Worm (Caenorhabditis elegans): ENCODE measurements around the gene ppm-1.H.
A peak's percentile ranks its signal among the peaks of the same experiment; 100 is the strongest.

The ppm-1.H gene

ce11 chrIV:12268272-12269045 lies at the start of gene ppm-1.H, which contains the start of gene rpl-34:
Gene ppm-1.H, minus strand, starts transcription at chrIV:12268322.
Gene rpl-34, plus strand, starts transcription at chrIV:12268995.
- no peak for TF ChIP-seq mab-5 (tag; optimal IDR thresholded peaks at IDR 0.05)
- no peak for TF ChIP-seq tbx-8 (GFP tag; optimal IDR thresholded peaks at IDR 0.05)
- TF ChIP-seq ces-1 (GFP tag; optimal IDR thresholded peaks at IDR 0.05), result peak; percentile 73
- peak; percentile 61 for TF ChIP-seq lin-13 (tag; optimal IDR thresholded peaks at IDR 0.05)
- TF ChIP-seq mep-1 (tag; optimal IDR thresholded peaks at IDR 0.05), result peak; percentile 71
- no peak for TF ChIP-seq ceh-83 (GFP tag; optimal IDR thresholded peaks at IDR 0.05)
- TF ChIP-seq pha-4 (tag; optimal IDR thresholded peaks at IDR 0.05), result peak; percentile 40
- TF ChIP-seq ham-2 (GFP tag; optimal IDR thresholded peaks at IDR 0.05), result peak; percentile 65
- peak; percentile 52 for TF ChIP-seq ceh-43 (GFP tag; optimal IDR thresholded peaks at IDR 0.05)
- TF ChIP-seq ceh-39 (tag; optimal IDR thresholded peaks at IDR 0.05), result peak; percentile 45
- TF ChIP-seq hlh-1 (tag; optimal IDR thresholded peaks at IDR 0.05), result peak; percentile 92
- no peak for TF ChIP-seq sptf-1 (tag; optimal IDR thresholded peaks at IDR 0.05)
- peak; percentile 37 for TF ChIP-seq unc-62 (GFP tag; optimal IDR thresholded peaks at IDR 0.05)
- no peak for TF ChIP-seq flh-1 (GFP tag; optimal IDR thresholded peaks at IDR 0.05)
- no peak for TF ChIP-seq cnd-1 (tag; optimal IDR thresholded peaks at IDR 0.05)
- no peak for TF ChIP-seq snpc-4 (tag; optimal IDR thresholded peaks at IDR 0.05)
- TF ChIP-seq lsy-2 (tag; optimal IDR thresholded peaks at IDR 0.05), result peak; percentile 96
- no peak for TF ChIP-seq nhr-2 (tag; optimal IDR thresholded peaks at IDR 0.05)
- no peak for TF ChIP-seq nhr-76 (tag; optimal IDR thresholded peaks at IDR 0.05)
- no peak for TF ChIP-seq mls-2 (tag; optimal IDR thresholded peaks at IDR 0.05)
- peak; percentile 58 for TF ChIP-seq nhr-237 (tag; optimal IDR thresholded peaks at IDR 0.05)
- TF ChIP-seq M03D4.4 (tag; optimal IDR thresholded peaks at IDR 0.05), result no peak
- TF ChIP-seq nhr-28 (tag; optimal IDR thresholded peaks at IDR 0.05), result no peak
- no peak for TF ChIP-seq unc-39 (tag; optimal IDR thresholded peaks at IDR 0.05)
- no peak for TF ChIP-seq nhr-12 (tag; optimal IDR thresholded peaks at IDR 0.05)
- peak; percentile 73 for TF ChIP-seq unc-120 (tag; optimal IDR thresholded peaks at IDR 0.05; ENCODE audit: poor library complexity, severe bottlenecking)

- TF ChIP-seq sptf-1 (tag; optimal IDR thresholded peaks at IDR 0.05), result no peak
- no peak for TF ChIP-seq blmp-1 (tag; optimal IDR thresholded peaks at IDR 0.05)
- no peak for TF ChIP-seq tbx-8 (GFP tag; optimal IDR thresholded peaks at IDR 0.05)
- no peak for TF ChIP-seq flh-1 (GFP tag; optimal IDR thresholded peaks at IDR 0.05)
- no peak for TF ChIP-seq ham-2 (GFP tag; optimal IDR thresholded peaks at IDR 0.05)
- no peak for TF ChIP-seq nhr-237 (tag; optimal IDR thresholded peaks at IDR 0.05)
- no peak for TF ChIP-seq lsy-2 (tag; optimal IDR thresholded peaks at IDR 0.05)
Observed at ce11 chrIV:12311597-12311996, 43.5 kb upstream of the ppm-1.H start, which contains the start of gene oac-58. Gene oac-58, minus strand, starts transcription at chrIV:12311697.

- TF ChIP-seq lin-32 (GFP tag; optimal IDR thresholded peaks at IDR 0.05) (no peak), zip-8 (tag; optimal IDR thresholded peaks at IDR 0.05) (no peak), ztf-11 (tag; optimal IDR thresholded peaks at IDR 0.05) (no peak), sptf-1 (tag; optimal IDR thresholded peaks at IDR 0.05) (no peak), ces-1 (GFP tag; optimal IDR thresholded peaks at IDR 0.05) (no peak)
Observed at ce11 chrIV:12307720-12308119, 39.6 kb upstream of the ppm-1.H start, which contains the start of gene oac-57. Gene oac-57, minus strand, starts transcription at chrIV:12307820.

ce11 chrIV:12305956-12306355 lies 37.8 kb upstream of the ppm-1.H start:
- TF ChIP-seq elt-1 (tag; optimal IDR thresholded peaks at IDR 0.05; ENCODE audit: borderline replicate concordance, insufficient read depth) (no peak), sem-2 (GFP tag; optimal IDR thresholded peaks at IDR 0.05) (no peak), nhr-28 (tag; optimal IDR thresholded peaks at IDR 0.05) (no peak), tbx-8 (GFP tag; optimal IDR thresholded peaks at IDR 0.05) (no peak), mls-2 (tag; optimal IDR thresholded peaks at IDR 0.05) (no peak), blmp-1 (tag; optimal IDR thresholded peaks at IDR 0.05) (no peak), elt-3 (tag; optimal IDR thresholded peaks at IDR 0.05) (no peak), M03D4.4 (tag; optimal IDR thresholded peaks at IDR 0.05) (no peak), drap-1 (GFP tag; optimal IDR thresholded peaks at IDR 0.05) (no peak), sptf-1 (tag; optimal IDR thresholded peaks at IDR 0.05) (no peak), unc-62 (GFP tag; optimal IDR thresholded peaks at IDR 0.05) (no peak), ham-2 (GFP tag; optimal IDR thresholded peaks at IDR 0.05) (no peak), hlh-1 (tag; optimal IDR thresholded peaks at IDR 0.05) (no peak), flh-1 (GFP tag; optimal IDR thresholded peaks at IDR 0.05) (no peak), snpc-4 (tag; optimal IDR thresholded peaks at IDR 0.05) (no peak), nhr-237 (tag; optimal IDR thresholded peaks at IDR 0.05) (no peak), unc-120 (tag; optimal IDR thresholded peaks at IDR 0.05; ENCODE audit: poor library complexity, severe bottlenecking) (no peak)
